Worm (Caenorhabditis elegans) whole organism, L4/young adult: ENCODE data around the gene H38K22.6.

Experiments used
- W03F9.2 ChIP-seq: fragments of 150-350 bp; optimal IDR thresholded peaks from 2 replicates; lab custom pipeline; 2014; ENCODE audit warnings: missing biosample characterization, missing genetic modification characterization
- dao-5 ChIP-seq: sonication (generic microtip); optimal IDR thresholded peaks from 2 replicates; lab custom pipeline; 2016; ENCODE audit warnings: missing genotype, missing genetic modification characterization, moderate library complexity, missing compliant biosample characterization

- TF ChIP-seq W03F9.2 (tag; lab: Kevin White, UChicago) (no peak), dao-5 (tag; lab: Kevin White, UChicago) (no peak)
Measured at ce11 chrIII:4302780-4303179, 17.4 kb upstream of the H38K22.6 start.
